Worm (Caenorhabditis elegans) whole organism, L1 larva: ENCODE data around the gene Y39G8B.1.
A peak's percentile ranks its signal among the peaks of the same experiment; 100 is the strongest.

Experiments
- C04F5.9 ChIP-seq: sonication (generic microtip); optimal IDR thresholded peaks from 2 replicates; lab custom pipeline; 2016; ENCODE audit warnings: missing genetic modification characterization, missing compliant biosample characterization
- C34B4.2 ChIP-seq: sonication (generic microtip); optimal IDR thresholded peaks from 2 replicates; lab custom pipeline; 2017; ENCODE audit warnings: mild to moderate bottlenecking, missing genetic modification characterization, missing compliant biosample characterization
- aly-2 ChIP-seq: fragments of 150-350 bp; optimal IDR thresholded peaks from 2 replicates; lab custom pipeline; 2014; ENCODE audit warnings: missing biosample characterization, missing genetic modification characterization
- blmp-1 ChIP-seq: fragments of 150-350 bp; optimal IDR thresholded peaks from 2 replicates; lab custom pipeline; 2014; ENCODE audit warnings: missing biosample characterization, missing genetic modification characterization
- ceh-82 ChIP-seq, 3 experiments: fragments of 150-350 bp in 1 of 3; sonication (generic microtip) in 2 of 3; optimal IDR thresholded peaks; 2 replicates each; lab custom pipeline; 2014 to 2017; ENCODE audit warnings: missing biosample characterization in 3 of 3, missing genetic modification characterization in 3 of 3
- ceh-90 ChIP-seq: sonication (generic microtip); optimal IDR thresholded peaks from 2 replicates; lab custom pipeline; 2016; ENCODE audit warnings: missing genetic modification characterization, missing compliant biosample characterization
- ces-1 ChIP-seq: fragments of 150-350 bp; optimal IDR thresholded peaks from 2 replicates; lab custom pipeline; 2014; ENCODE audit warnings: missing biosample characterization, missing genetic modification reagents, missing genetic modification characterization
- dpl-1 ChIP-seq, 3 experiments: fragments of 150-350 bp in 2 of 3; sonication (generic microtip) in 1 of 3; optimal IDR thresholded peaks; 2 replicates each; lab custom pipeline; 2014 to 2017; ENCODE audit warnings: missing biosample characterization in 3 of 3, missing genetic modification characterization in 3 of 3, missing genetic modification reagents in 3 of 3
- egl-13 ChIP-seq: sonication (generic microtip); optimal IDR thresholded peaks from 2 replicates; lab custom pipeline; 2016; ENCODE audit warnings: missing genotype, missing genetic modification reagents, missing genetic modification characterization, missing compliant biosample characterization
- egl-27 ChIP-seq, 2 experiments: fragments of 150-350 bp in 1 of 2; sonication (generic microtip); optimal IDR thresholded peaks; 3 replicates each; lab custom pipeline; 2017 to 2018; ENCODE audit warnings: missing biosample characterization in 2 of 2, missing genetic modification characterization in 2 of 2, missing genetic modification reagents in 2 of 2
- elt-2 ChIP-seq: sonication (generic microtip); optimal IDR thresholded peaks from 2 replicates; lab custom pipeline; 2016; ENCODE audit warnings: missing genetic modification characterization, mild to moderate bottlenecking, inconsistent platforms, missing compliant biosample characterization, missing genetic modification reagents
- ets-5 ChIP-seq: fragments of 200-800 bp; sonication (Bioruptor generic); IDR thresholded peaks from 2 replicates; pipeline ENCODE4 v1.3.6; 2022; ENCODE audit warnings: missing genetic modification characterization, missing compliant biosample characterization
- fkh-10 ChIP-seq: sonication (generic microtip); optimal IDR thresholded peaks from 2 replicates; lab custom pipeline; 2017; ENCODE audit warnings: missing biosample characterization, missing genetic modification reagents, missing genetic modification characterization
- fkh-4 ChIP-seq: sonication (generic microtip); optimal IDR thresholded peaks from 2 replicates; lab custom pipeline; 2016; ENCODE audit warnings: missing compliant biosample characterization, missing genetic modification characterization, borderline replicate concordance
- fkh-8 ChIP-seq: sonication (generic microtip); optimal IDR thresholded peaks from 2 replicates; lab custom pipeline; 2016; ENCODE audit warnings: mild to moderate bottlenecking, missing genetic modification characterization, missing compliant biosample characterization
- fos-1 ChIP-seq: fragments of 150-350 bp; optimal IDR thresholded peaks from 2 replicates; lab custom pipeline; 2014; ENCODE audit warnings: missing biosample characterization, missing genetic modification characterization
- grh-1 ChIP-seq: fragments of 200-800 bp; sonication (Bioruptor generic); IDR thresholded peaks from 2 replicates; pipeline ENCODE4 v1.3.6; 2022; ENCODE audit warnings: missing genetic modification reagents, missing genetic modification characterization, missing compliant biosample characterization
- hlh-4 ChIP-seq: sonication (generic microtip); optimal IDR thresholded peaks from 2 replicates; lab custom pipeline; 2016; ENCODE audit warnings: mild to moderate bottlenecking, missing genetic modification characterization, missing compliant biosample characterization
- hpl-2 ChIP-seq: fragments of 150-350 bp; optimal IDR thresholded peaks from 2 replicates; lab custom pipeline; 2014; ENCODE audit warnings: missing biosample characterization, missing genetic modification reagents, missing genetic modification characterization
- lin-14 ChIP-seq: fragments of 200-800 bp; sonication (Bioruptor generic); optimal IDR thresholded peaks from 2 replicates; lab custom pipeline; 2018; ENCODE audit warnings: mild to moderate bottlenecking, missing genetic modification characterization, moderate library complexity, missing compliant biosample characterization
- lin-15B ChIP-seq: fragments of 150-350 bp; sonication (generic microtip); optimal IDR thresholded peaks from 3 replicates; lab custom pipeline; 2014; ENCODE audit warnings: missing biosample characterization, missing genetic modification characterization
- lin-39 ChIP-seq: fragments of 150-350 bp; optimal IDR thresholded peaks from 2 replicates; lab custom pipeline; 2014; ENCODE audit warnings: missing biosample characterization, missing genetic modification reagents, missing genetic modification characterization
- lsy-2 ChIP-seq, 2 experiments: fragments of 150-350 bp; optimal IDR thresholded peaks; 2 replicates each; lab custom pipeline; 2014; ENCODE audit warnings: missing biosample characterization in 2 of 2, missing genetic modification characterization in 2 of 2
- mdl-1 ChIP-seq, 2 experiments: fragments of 150-350 bp; optimal IDR thresholded peaks; 2 replicates each; lab custom pipeline; 2014 to 2017; ENCODE audit warnings: missing biosample characterization in 2 of 2, missing genetic modification characterization in 2 of 2, inconsistent platforms in 1 of 2
- mep-1 ChIP-seq: fragments of 150-350 bp; optimal IDR thresholded peaks from 2 replicates; lab custom pipeline; 2014; ENCODE audit warnings: missing biosample characterization, missing genetic modification characterization
- nhr-11 ChIP-seq: fragments of 150-350 bp; optimal IDR thresholded peaks from 2 replicates; lab custom pipeline; 2014; ENCODE audit warnings: missing biosample characterization, missing genetic modification characterization
- nhr-19 ChIP-seq: fragments of 200-800 bp; sonication (Bioruptor generic); conservative IDR thresholded peaks from 2 replicates; pipeline ENCODE4 v1.3.6; 2022; ENCODE audit warnings: missing genetic modification characterization, missing compliant biosample characterization
- nhr-20 ChIP-seq: sonication (generic microtip); optimal IDR thresholded peaks from 2 replicates; lab custom pipeline; 2016; ENCODE audit warnings: mild to moderate bottlenecking, missing genetic modification characterization, missing compliant biosample characterization
- nhr-47 ChIP-seq: sonication (generic microtip); optimal IDR thresholded peaks from 2 replicates; lab custom pipeline; 2016; ENCODE audit warnings: mild to moderate bottlenecking, missing genetic modification characterization, moderate library complexity, missing compliant biosample characterization
- nhr-76 ChIP-seq: sonication (generic microtip); optimal IDR thresholded peaks from 2 replicates; lab custom pipeline; 2017; ENCODE audit warnings: missing biosample characterization, missing genetic modification characterization
- nhr-85 ChIP-seq: sonication (generic microtip); peaks from one replicate; lab custom pipeline; 2016; ENCODE audit warnings: missing genetic modification characterization, inconsistent platforms, missing compliant biosample characterization
- nhr-90 ChIP-seq: sonication (generic microtip); optimal IDR thresholded peaks from 2 replicates; lab custom pipeline; 2016; ENCODE audit warnings: mild to moderate bottlenecking, missing genetic modification characterization, missing compliant biosample characterization; ENCODE audit not compliant: poor library complexity
- pag-3 ChIP-seq: sonication (generic microtip); optimal IDR thresholded peaks from 2 replicates; lab custom pipeline; 2017; ENCODE audit warnings: missing genetic modification characterization, mild to moderate bottlenecking, missing compliant biosample characterization, antibody characterized with exemption, borderline replicate concordance; ENCODE audit not compliant: insufficient read depth
- pax-3 ChIP-seq: fragments of 200-800 bp; sonication (Bioruptor generic); optimal IDR thresholded peaks from 2 replicates; lab custom pipeline; 2018; ENCODE audit warnings: mild to moderate bottlenecking, missing genetic modification characterization, moderate library complexity, missing compliant biosample characterization
- rnt-1 ChIP-seq: sonication (generic microtip); optimal IDR thresholded peaks from 2 replicates; lab custom pipeline; 2016; ENCODE audit warnings: mild to moderate bottlenecking, missing genetic modification characterization, moderate library complexity, missing compliant biosample characterization
- snu-23 ChIP-seq: sonication (generic microtip); optimal IDR thresholded peaks from 2 replicates; lab custom pipeline; 2016; ENCODE audit warnings: missing genetic modification characterization, missing compliant biosample characterization
- unc-130 ChIP-seq: fragments of 150-350 bp; optimal IDR thresholded peaks from 2 replicates; lab custom pipeline; 2017; ENCODE audit warnings: missing biosample characterization, missing genetic modification characterization, inconsistent platforms
- unc-62 ChIP-seq: fragments of 150-350 bp; optimal IDR thresholded peaks from 2 replicates; lab custom pipeline; 2014; ENCODE audit warnings: missing biosample characterization, missing genetic modification reagents, missing genetic modification characterization
- unc-98 ChIP-seq: fragments of 200-800 bp; sonication (Bioruptor generic); IDR thresholded peaks from 2 replicates; pipeline ENCODE4 v1.3.6; 2022; ENCODE audit warnings: missing genetic modification characterization, missing compliant biosample characterization
- xbp-1 ChIP-seq: sonication (generic microtip); optimal IDR thresholded peaks from 2 replicates; lab custom pipeline; 2016; ENCODE audit warnings: missing genetic modification characterization, missing compliant biosample characterization
- zag-1 ChIP-seq: fragments of 150-350 bp; optimal IDR thresholded peaks from 2 replicates; lab custom pipeline; 2014; ENCODE audit warnings: missing biosample characterization, missing genetic modification characterization
- zip-4 ChIP-seq: fragments of 200-800 bp; sonication (Bioruptor generic); optimal IDR thresholded peaks from 2 replicates; lab custom pipeline; 2018; ENCODE audit warnings: mild to moderate bottlenecking, missing genetic modification characterization, moderate library complexity, missing compliant biosample characterization
- ztf-4 ChIP-seq: fragments of 150-350 bp; optimal IDR thresholded peaks from 2 replicates; lab custom pipeline; 2014; ENCODE audit warnings: missing biosample characterization, missing genetic modification characterization

Y39G8B.1 gene

DNA sequence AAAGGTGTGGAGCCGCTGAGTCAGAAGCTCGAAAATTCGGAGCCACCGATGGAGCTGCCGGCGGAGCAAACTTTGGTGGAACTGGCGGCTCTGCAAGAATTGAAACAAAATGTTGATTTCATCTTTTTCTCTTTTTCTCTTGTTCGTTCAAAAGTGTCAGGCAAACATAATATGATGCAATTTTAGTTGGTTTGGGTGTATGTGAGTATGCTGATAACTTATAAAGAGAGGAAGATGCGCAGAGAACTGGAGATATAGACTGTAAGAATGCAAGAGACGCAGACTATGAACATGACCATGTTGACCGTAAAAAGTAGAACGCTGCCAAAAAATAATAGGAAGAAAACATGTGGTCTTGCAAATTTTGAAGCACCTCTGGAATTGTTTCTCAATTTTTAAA lies 19.5 kb downstream of the Y39G8B.1 start (continued):
- TF ChIP-seq fkh-4 (tag; lab: Kevin White, UChicago) (no peak), hpl-2 (no peak), mdl-1 (tag; optimal IDR thresholded peaks at IDR 0.05; lab: Kevin White, UChicago) (peak in 1 of 2 experiments; percentile 5), hlh-4 (tag; lab: Kevin White, UChicago) (no peak), nhr-20 (tag; lab: Kevin White, UChicago) (peak; percentile 61), C34B4.2 (tag; lab: Kevin White, UChicago) (no peak), fos-1 (tag; lab: Kevin White, UChicago) (no peak), dpl-1 (GFP tag; optimal IDR thresholded peaks at IDR 0.05; lab: Kevin White, UChicago) (peak in 1 of 3 experiments; percentile 28), blmp-1 (tag; lab: Kevin White, UChicago) (peak; percentile 3), zag-1 (tag; lab: Kevin White, UChicago) (no peak), nhr-11 (no peak), snu-23 (peak; percentile 38), nhr-19 (0 out of 2 replicates have a peak, but pooled peaks have one; percentile 6), lin-39 (tag; lab: Kevin White, UChicago) (no peak), C04F5.9 (tag; lab: Kevin White, UChicago) (no peak), egl-13 (tag; lab: Kevin White, UChicago) (no peak), rnt-1 (no peak), zip-4 (no peak), lin-14 (GFP tag; lab: Kevin White, UChicago) (peak; percentile 83), egl-27 (tag; optimal IDR thresholded peaks at IDR 0.05; lab: Kevin White, UChicago) (no peak), nhr-90 (tag; lab: Kevin White, UChicago) (peak; percentile 45)

DNA sequence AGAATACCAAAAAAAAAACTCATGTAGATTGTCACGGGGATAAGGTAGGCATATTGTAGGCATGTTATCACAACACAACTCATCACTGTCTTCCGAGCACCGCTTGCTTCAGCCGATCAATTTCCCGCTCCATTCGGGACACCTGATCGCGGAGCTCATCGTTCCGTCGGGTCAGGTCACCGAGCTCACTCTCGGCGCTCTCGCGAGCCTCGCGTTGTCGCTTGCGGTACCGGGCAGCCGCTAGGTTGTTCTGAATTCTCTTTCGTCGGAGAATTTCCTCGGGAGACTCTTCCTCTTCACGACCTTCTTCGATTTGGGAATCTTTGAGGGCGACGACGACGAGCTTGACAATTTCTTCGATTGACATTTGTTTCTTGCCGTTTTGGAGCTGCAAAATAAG lies 21.6 kb downstream of the Y39G8B.1 start:
- TF ChIP-seq fkh-8 (tag; lab: Kevin White, UChicago) (no peak), aly-2 (tag; lab: Kevin White, UChicago) (no peak), lsy-2 (tag; optimal IDR thresholded peaks at IDR 0.05; lab: Kevin White, UChicago) (no peak), xbp-1 (tag; lab: Kevin White, UChicago) (no peak), nhr-76 (no peak), fkh-10 (GFP tag; lab: Kevin White, UChicago) (no peak), nhr-20 (tag; lab: Kevin White, UChicago) (no peak), lin-15B (no peak), unc-130 (no peak), ceh-82 (tag; optimal IDR thresholded peaks at IDR 0.05; lab: Kevin White, UChicago) (no peak), nhr-47 (tag; lab: Kevin White, UChicago) (no peak), snu-23 (no peak), C34B4.2 (tag; lab: Kevin White, UChicago) (no peak), unc-98 (no peak), ceh-90 (tag; lab: Kevin White, UChicago) (no peak), ztf-4 (tag; lab: Kevin White, UChicago) (no peak)

DNA sequence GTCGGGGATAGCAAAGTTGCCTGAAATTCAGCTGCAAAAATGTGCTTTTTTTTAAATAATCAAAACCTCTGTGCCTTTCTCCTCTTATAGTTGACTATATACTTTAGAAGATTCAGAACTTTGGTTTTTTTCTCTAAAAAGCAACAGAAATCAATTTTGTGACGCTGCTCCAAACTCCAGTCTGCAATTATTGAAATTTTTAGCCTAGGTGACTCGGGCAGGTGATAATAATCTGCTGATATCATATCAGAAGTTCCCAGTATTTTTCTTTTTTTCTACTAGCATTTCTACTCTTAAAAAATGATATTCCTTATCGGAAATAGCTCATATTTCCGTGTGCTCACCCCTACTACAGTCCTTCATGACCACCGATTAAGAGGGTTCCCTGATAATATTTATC lies 24.3 kb downstream of the Y39G8B.1 start, which contains the start of gene sre-44:
TSS of gene sre-44 (plus strand) at position 301 of the 400 bp plus-strand sequence.
- no peak for TF ChIP-seq pax-3 (tag; lab: Kevin White, UChicago)
- TF ChIP-seq lsy-2 (tag; optimal IDR thresholded peaks at IDR 0.05; lab: Kevin White, UChicago), result no peak
- no peak for TF ChIP-seq nhr-90 (tag; lab: Kevin White, UChicago)
- TF ChIP-seq nhr-85 (tag; lab: Kevin White, UChicago), result peak; percentile 20
- TF ChIP-seq ets-5 (GFP tag; lab: Robert Waterston, UW), result no peak
- TF ChIP-seq hlh-4 (tag; lab: Kevin White, UChicago), result no peak
- no peak for TF ChIP-seq ces-1 (GFP tag; lab: Kevin White, UChicago)
- no peak for TF ChIP-seq pag-3 (tag; lab: Kevin White, UChicago)
- TF ChIP-seq mep-1, result no peak
- no peak for TF ChIP-seq rnt-1
- TF ChIP-seq unc-62 (GFP tag; lab: Kevin White, UChicago), result no peak
- TF ChIP-seq nhr-76, result no peak
- TF ChIP-seq egl-27 (tag; optimal IDR thresholded peaks at IDR 0.05; lab: Kevin White, UChicago), result no peak
- no peak for TF ChIP-seq grh-1
- TF ChIP-seq elt-2, result peak; percentile 26
- TF ChIP-seq nhr-11, result no peak
